Fruit fly (Drosophila melanogaster): ENCODE measurements around the gene CG6333.

Gene CG6333

dm6 chr3L:17506005-17506760 is 20.2 kb upstream of the CG6333 start (continued):
- TF ChIP-seq caup (GFP tag; optimal IDR thresholded peaks at IDR 0.05; ENCODE audit: severe bottlenecking) (no peak), CG12942 (GFP tag; optimal IDR thresholded peaks at IDR 0.05) (no peak), NC2α (GFP tag; optimal IDR thresholded peaks at IDR 0.05) (no peak), gcm (GFP tag; optimal IDR thresholded peaks at IDR 0.05) (no peak), psq (GFP tag; optimal IDR thresholded peaks at IDR 0.05) (no peak), eve (GFP tag; optimal IDR thresholded peaks at IDR 0.05) (no peak), Six4 (GFP tag; optimal IDR thresholded peaks at IDR 0.05) (no peak), CG7556 (GFP tag; optimal IDR thresholded peaks at IDR 0.05) (no peak), ash1 (GFP tag; optimal IDR thresholded peaks at IDR 0.05) (no peak), CG17829 (tag; optimal IDR thresholded peaks at IDR 0.05) (peak; percentile 1), cad (GFP tag; optimal IDR thresholded peaks at IDR 0.05) (no peak), cg (GFP tag; optimal IDR thresholded peaks at IDR 0.05) (no peak), CG6854 (GFP tag; optimal IDR thresholded peaks at IDR 0.05) (no peak), CG10267 (tag; optimal IDR thresholded peaks at IDR 0.05) (no peak), dan (GFP tag; IDR thresholded peaks at IDR 0.05) (no peak), HLH4C (GFP tag; IDR thresholded peaks at IDR 0.05; ENCODE audit: partially characterized antibody) (no peak), crp (GFP tag; optimal IDR thresholded peaks at IDR 0.05) (no peak), BEAF-32 (GFP tag; optimal IDR thresholded peaks at IDR 0.05) (no peak), corto (GFP tag; optimal IDR thresholded peaks at IDR 0.05) (peak; percentile 42), Bteb2 (GFP tag; optimal IDR thresholded peaks at IDR 0.05) (no peak), az2 (GFP tag; optimal IDR thresholded peaks at IDR 0.05) (peak; percentile 5), tna (GFP tag; IDR thresholded peaks at IDR 0.05; ENCODE audit: partially characterized antibody) (no peak), tin (GFP tag; optimal IDR thresholded peaks at IDR 0.05) (no peak), tio (GFP tag; optimal IDR thresholded peaks at IDR 0.05) (peak; percentile 23), Eip74EF (GFP tag; optimal IDR thresholded peaks at IDR 0.05) (no peak), CG6689 (GFP tag; IDR thresholded peaks at IDR 0.05) (no peak), lab (GFP tag; optimal IDR thresholded peaks at IDR 0.05) (no peak), ssp (GFP tag; IDR thresholded peaks at IDR 0.05) (no peak), CG10147 (GFP tag; optimal IDR thresholded peaks at IDR 0.05) (no peak), trh (GFP tag; optimal IDR thresholded peaks at IDR 0.05) (no peak), CG17328 (GFP tag; IDR thresholded peaks at IDR 0.05) (0 out of 2 replicates have a peak, but pooled peaks have one; percentile 23), CG4820 (GFP tag; optimal IDR thresholded peaks at IDR 0.05) (no peak), B-H1 (GFP tag; IDR thresholded peaks at IDR 0.05) (no peak), Dad (GFP tag; optimal IDR thresholded peaks at IDR 0.05) (no peak), dysf (GFP tag; IDR thresholded peaks at IDR 0.05) (no peak), CG7839 (tag; optimal IDR thresholded peaks at IDR 0.05) (no peak), yki (optimal IDR thresholded peaks at IDR 0.05) (no peak), CG10321 (GFP tag; IDR thresholded peaks at IDR 0.05) (no peak), CG15073 (GFP tag; optimal IDR thresholded peaks at IDR 0.05) (no peak), CG11247 (GFP tag; IDR thresholded peaks at IDR 0.05) (no peak), da (GFP tag; optimal IDR thresholded peaks at IDR 0.05) (no peak), fru (optimal IDR thresholded peaks at IDR 0.05) (no peak), CG9609 (GFP tag; optimal IDR thresholded peaks at IDR 0.05) (no peak), Hr3 (GFP tag; optimal IDR thresholded peaks at IDR 0.05) (peak; percentile 2), CG17802 (tag; optimal IDR thresholded peaks at IDR 0.05) (no peak), CG4730 (GFP tag; IDR thresholded peaks at IDR 0.05) (no peak), CG8290 (GFP tag; optimal IDR thresholded peaks at IDR 0.05) (no peak), CG8290 (tag; optimal IDR thresholded peaks at IDR 0.05) (no peak), bowl (GFP tag; IDR thresholded peaks at IDR 0.05) (no peak), Oaz (GFP tag; IDR thresholded peaks at IDR 0.05) (no peak), pita (GFP tag; optimal IDR thresholded peaks at IDR 0.05) (no peak)

All from whole organism, embryonic.